Fruit fly (Drosophila melanogaster) whole organism, embryonic: ENCODE measurements around the gene CG43075.

ENCODE experiments used
- Aef1 ChIP-seq: fragments of 200-800 bp; sonication (Bioruptor generic); IDR thresholded peaks from 3 replicates; pipeline ENCODE4 v1.3.6; 2022; ENCODE audit warnings: missing biosample characterization, missing genetic modification characterization
- Atf6 ChIP-seq: fragments of 200-800 bp; sonication (Bioruptor generic); IDR thresholded peaks from 2 replicates; pipeline ENCODE4 v1.3.6; 2022; ENCODE audit warnings: missing biosample characterization, missing genetic modification characterization
- Bdp1 ChIP-seq: fragments of 200-800 bp; sonication (Bioruptor generic); optimal IDR thresholded peaks from 3 replicates; lab custom pipeline; 2016; ENCODE audit warnings: missing biosample characterization, missing genetic modification characterization
- Blimp-1 ChIP-seq: fragments of 200-800 bp; sonication (Bioruptor generic); optimal IDR thresholded peaks from 3 replicates; lab custom pipeline; 2018; ENCODE audit warnings: missing biosample characterization, missing genetic modification characterization, mild to moderate bottlenecking, moderate library complexity, missing genetic modification reagents
- CG11504 ChIP-seq: fragments of 200-800 bp; sonication (Bioruptor generic); optimal IDR thresholded peaks from 3 replicates; lab custom pipeline; 2019; ENCODE audit warnings: missing biosample characterization, mild to moderate bottlenecking, missing genetic modification characterization, moderate library complexity
- CG13123 ChIP-seq: fragments of 200-800 bp; sonication (Bioruptor generic); optimal IDR thresholded peaks from 2 replicates; lab custom pipeline; 2016; ENCODE audit warnings: missing biosample characterization, missing genetic modification characterization
- CG15601 ChIP-seq: fragments of 200-800 bp; sonication (Bioruptor generic); optimal IDR thresholded peaks from 3 replicates; lab custom pipeline; 2019; ENCODE audit warnings: missing biosample characterization, mild to moderate bottlenecking, missing genetic modification characterization, moderate library complexity
- CG1792 ChIP-seq: fragments of 200-800 bp; sonication (Bioruptor generic); optimal IDR thresholded peaks from 2 replicates; lab custom pipeline; 2016; ENCODE audit warnings: missing biosample characterization, missing genetic modification characterization
- CG2202 ChIP-seq: fragments of 200-800 bp; sonication (Bioruptor generic); optimal IDR thresholded peaks from 2 replicates; lab custom pipeline; 2018; ENCODE audit warnings: missing biosample characterization, mild to moderate bottlenecking, missing genetic modification characterization
- CG2712 ChIP-seq: fragments of 200-800 bp; optimal IDR thresholded peaks from 3 replicates; lab custom pipeline; 2019; ENCODE audit warnings: missing biosample characterization, mild to moderate bottlenecking, missing genetic modification characterization, moderate library complexity
- CG31365 ChIP-seq: fragments of 200-800 bp; sonication (Bioruptor generic); optimal IDR thresholded peaks from 2 replicates; lab custom pipeline; 2018; ENCODE audit warnings: missing biosample characterization, mild to moderate bottlenecking, missing genetic modification characterization
- CG3838 ChIP-seq: fragments of 200-800 bp; sonication (Bioruptor generic); optimal IDR thresholded peaks from 3 replicates; lab custom pipeline; 2016; ENCODE audit warnings: missing biosample characterization, missing genetic modification characterization
- CG4820 ChIP-seq: fragments of 200-800 bp; sonication (Bioruptor generic); optimal IDR thresholded peaks from 3 replicates; lab custom pipeline; 2016; ENCODE audit warnings: missing biosample characterization, missing genetic modification characterization
- CG7928 ChIP-seq: fragments of 200-800 bp; sonication (Bioruptor generic); optimal IDR thresholded peaks from 2 replicates; lab custom pipeline; 2017; ENCODE audit warnings: missing biosample characterization, mild to moderate bottlenecking, missing genetic modification characterization
- CG8281 ChIP-seq: fragments of 200-800 bp; sonication (Bioruptor generic); optimal IDR thresholded peaks from 2 replicates; lab custom pipeline; 2018; ENCODE audit warnings: missing biosample characterization, mild to moderate bottlenecking, missing genetic modification characterization, moderate library complexity
- CG9609 ChIP-seq: fragments of 200-800 bp; sonication (Bioruptor generic); optimal IDR thresholded peaks from 3 replicates; lab custom pipeline; 2016; ENCODE audit warnings: missing biosample characterization, missing genetic modification characterization
- D19B ChIP-seq: fragments of 200-800 bp; sonication (Bioruptor generic); optimal IDR thresholded peaks from 2 replicates; lab custom pipeline; 2017; ENCODE audit warnings: missing biosample characterization, mild to moderate bottlenecking, missing genetic modification characterization
- Ets97D ChIP-seq: fragments of 200-800 bp; sonication (Bioruptor generic); optimal IDR thresholded peaks from 3 replicates; lab custom pipeline; 2016; ENCODE audit warnings: missing biosample characterization, missing genetic modification characterization
- Hey ChIP-seq: fragments of 200-800 bp; sonication (Bioruptor generic); optimal IDR thresholded peaks from 3 replicates; lab custom pipeline; 2018; ENCODE audit warnings: missing biosample characterization, mild to moderate bottlenecking, missing genetic modification characterization
- HmgD ChIP-seq: fragments of 200-800 bp; sonication (Bioruptor generic); optimal IDR thresholded peaks from 3 replicates; lab custom pipeline; 2016; ENCODE audit warnings: missing biosample characterization, missing genetic modification characterization
- Hmr ChIP-seq: fragments of 200-800 bp; sonication (Bioruptor generic); optimal IDR thresholded peaks from 3 replicates; lab custom pipeline; 2017; ENCODE audit warnings: mild to moderate bottlenecking, missing biosample characterization, missing genetic modification reagents, missing genetic modification characterization
- MBD-R2 ChIP-seq: fragments of 200-800 bp; sonication (Bioruptor generic); IDR thresholded peaks from 2 replicates; pipeline ENCODE4 v1.3.6; 2022; ENCODE audit warnings: missing biosample characterization, missing genetic modification characterization
- NC2α ChIP-seq: fragments of 200-800 bp; sonication (Bioruptor generic); optimal IDR thresholded peaks from 2 replicates; lab custom pipeline; 2016; ENCODE audit warnings: missing biosample characterization, missing genetic modification characterization
- Nf-YA ChIP-seq: fragments of 200-800 bp; sonication (Bioruptor generic); IDR thresholded peaks from 2 replicates; pipeline ENCODE4 v1.3.6; 2022; ENCODE audit warnings: missing biosample characterization, missing genetic modification characterization
- Poxn ChIP-seq: fragments of 200-800 bp; sonication (Bioruptor generic); IDR thresholded peaks from 2 replicates; pipeline ENCODE4 v1.3.6; 2022; ENCODE audit warnings: missing biosample characterization, missing genetic modification characterization
- Rfx ChIP-seq: fragments of 200-800 bp; sonication (Bioruptor generic); IDR thresholded peaks from 2 replicates; pipeline ENCODE4 v1.3.6; 2022; ENCODE audit warnings: missing biosample characterization, missing genetic modification characterization
- Scr ChIP-seq: fragments of 200-800 bp; sonication (Bioruptor generic); IDR thresholded peaks from 2 replicates; pipeline ENCODE4 v1.3.6; 2022; ENCODE audit warnings: missing biosample characterization, missing genetic modification characterization; ENCODE audit not compliant: partially characterized antibody
- Sry-β ChIP-seq: fragments of 200-800 bp; sonication (Bioruptor generic); optimal IDR thresholded peaks from 2 replicates; lab custom pipeline; 2018; ENCODE audit warnings: missing biosample characterization, mild to moderate bottlenecking, missing genetic modification characterization, moderate library complexity
- ap ChIP-seq: fragments of 200-800 bp; sonication (Bioruptor generic); IDR thresholded peaks from 2 replicates; pipeline ENCODE4 v1.3.6; 2022; ENCODE audit warnings: missing biosample characterization, missing genetic modification characterization
- caup ChIP-seq: fragments of 200-800 bp; sonication (Bioruptor generic); optimal IDR thresholded peaks from 3 replicates; lab custom pipeline; 2017; ENCODE audit warnings: missing biosample characterization, mild to moderate bottlenecking, missing genetic modification characterization, moderate library complexity; ENCODE audit not compliant: severe bottlenecking
- corto ChIP-seq: fragments of 200-800 bp; sonication (Bioruptor generic); optimal IDR thresholded peaks from 2 replicates; lab custom pipeline; 2016; ENCODE audit warnings: missing biosample characterization, mild to moderate bottlenecking, missing genetic modification characterization, moderate library complexity
- croc ChIP-seq: fragments of 200-800 bp; sonication (Bioruptor generic); conservative IDR thresholded peaks from 3 replicates; pipeline ENCODE4 v1.3.6; 2022; ENCODE audit warnings: missing biosample characterization, missing genetic modification characterization
- crol ChIP-seq: fragments of 200-800 bp; sonication (Bioruptor generic); IDR thresholded peaks from 2 replicates; pipeline ENCODE4 v1.3.6; 2022; ENCODE audit warnings: missing biosample characterization, missing genetic modification characterization
- cwo ChIP-seq: fragments of 200-800 bp; sonication (Bioruptor generic); optimal IDR thresholded peaks from 3 replicates; lab custom pipeline; 2017; ENCODE audit warnings: missing biosample characterization, missing genetic modification characterization, mild to moderate bottlenecking, moderate library complexity, missing genetic modification reagents
- dan ChIP-seq: fragments of 200-800 bp; sonication (Bioruptor generic); IDR thresholded peaks from 2 replicates; pipeline ENCODE4 v1.3.6; 2022; ENCODE audit warnings: missing biosample characterization, missing genetic modification characterization
- dpn ChIP-seq, 2 experiments: fragments of 200-800 bp; sonication (Bioruptor generic); optimal IDR thresholded peaks; 3 replicates each; lab custom pipeline; 2016; ENCODE audit warnings: missing biosample characterization in 2 of 2, missing genetic modification characterization in 2 of 2
- exex ChIP-seq: fragments of 200-800 bp; sonication (Bioruptor generic); optimal IDR thresholded peaks from 4 replicates; lab custom pipeline; 2018; ENCODE audit warnings: missing biosample characterization, mild to moderate bottlenecking, missing genetic modification characterization, moderate library complexity
- gce ChIP-seq: fragments of 200-800 bp; sonication (Bioruptor generic); IDR thresholded peaks from 3 replicates; pipeline ENCODE4 v1.3.6; 2022; ENCODE audit warnings: missing biosample characterization, missing genetic modification characterization
- hb ChIP-seq: fragments of 200-800 bp; sonication (Bioruptor generic); IDR thresholded peaks from 3 replicates; pipeline ENCODE4 v1.3.6; 2022; ENCODE audit warnings: missing biosample characterization, missing genetic modification characterization; ENCODE audit not compliant: partially characterized antibody
- ind ChIP-seq: fragments of 200-800 bp; sonication (Bioruptor generic); optimal IDR thresholded peaks from 3 replicates; lab custom pipeline; 2016; ENCODE audit warnings: missing biosample characterization, missing genetic modification characterization
- lola ChIP-seq, 3 experiments: fragments of >200 bp in 2 of 3; fragments of 200-800 bp in 1 of 3; sonication (Bioruptor generic) in 1 of 3; optimal IDR thresholded peaks; 2 replicates each; lab custom pipeline; 2017 to 2019; ENCODE audit warnings: missing biosample characterization in 3 of 3, missing genetic modification characterization in 3 of 3, mild to moderate bottlenecking in 1 of 3, moderate library complexity in 1 of 3
- maf-S ChIP-seq: fragments of 200-800 bp; sonication (Bioruptor generic); optimal IDR thresholded peaks from 2 replicates; lab custom pipeline; 2016; ENCODE audit warnings: missing biosample characterization, missing genetic modification characterization
- mirr ChIP-seq: fragments of 200-800 bp; sonication (Bioruptor generic); optimal IDR thresholded peaks from 3 replicates; lab custom pipeline; 2018; ENCODE audit warnings: missing biosample characterization, mild to moderate bottlenecking, missing genetic modification characterization
- odd ChIP-seq: fragments of 200-800 bp; sonication (Bioruptor generic); optimal IDR thresholded peaks from 2 replicates; lab custom pipeline; 2017; ENCODE audit warnings: missing biosample characterization, mild to moderate bottlenecking, missing genetic modification characterization
- pnt ChIP-seq: fragments of 200-800 bp; sonication (Bioruptor generic); optimal IDR thresholded peaks from 3 replicates; lab custom pipeline; 2016; ENCODE audit warnings: missing biosample characterization, missing genetic modification characterization
- ro ChIP-seq: fragments of 200-800 bp; sonication (Bioruptor generic); IDR thresholded peaks from 2 replicates; pipeline ENCODE4 v1.3.6; 2022; ENCODE audit warnings: missing biosample characterization, missing genetic modification characterization
- row ChIP-seq: fragments of 200-800 bp; sonication (Bioruptor generic); IDR thresholded peaks from 3 replicates; pipeline ENCODE4 v1.3.6; 2022; ENCODE audit warnings: missing biosample characterization, missing genetic modification characterization
- sima ChIP-seq: fragments of 200-800 bp; sonication (Bioruptor generic); optimal IDR thresholded peaks from 2 replicates; lab custom pipeline; 2016; ENCODE audit warnings: missing biosample characterization, missing genetic modification characterization
- tna ChIP-seq: fragments of 200-800 bp; sonication (Bioruptor generic); IDR thresholded peaks from 2 replicates; pipeline ENCODE4 v1.3.6; 2022; ENCODE audit warnings: missing biosample characterization, missing genetic modification characterization; ENCODE audit not compliant: partially characterized antibody
- wor ChIP-seq: fragments of 200-800 bp; sonication (Bioruptor generic); IDR thresholded peaks from 2 replicates; pipeline ENCODE4 v1.3.6; 2022; ENCODE audit warnings: missing biosample characterization, missing genetic modification characterization
- zfh1 ChIP-seq: fragments of 200-800 bp; sonication (Bioruptor generic); IDR thresholded peaks from 3 replicates; pipeline ENCODE4 v1.3.6; 2022; ENCODE audit warnings: missing biosample characterization, missing genetic modification characterization

The CG43075 gene

DNA sequence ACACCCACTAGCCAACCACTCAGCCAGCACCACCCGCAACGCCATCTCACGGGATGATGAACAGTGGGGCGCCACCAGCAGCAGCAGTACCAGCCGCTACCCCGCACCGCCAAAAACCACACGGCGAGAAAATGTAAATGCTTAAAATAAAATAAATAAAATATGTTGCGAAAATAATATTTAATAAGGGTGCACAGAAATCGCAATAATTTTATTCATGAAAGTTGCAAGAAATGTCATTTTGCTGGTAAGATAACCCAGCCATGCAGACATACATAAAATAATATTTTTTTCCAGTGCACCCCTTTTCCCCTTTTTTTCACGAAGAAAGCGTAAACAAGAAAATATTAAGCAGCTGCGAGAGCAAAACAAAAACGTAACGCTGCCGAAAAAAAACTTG lies 4.9 kb downstream of the CG43075 start (continued):
- TF ChIP-seq Sry-β (GFP tag; lab: Kevin White, UChicago) = no peak
- TF ChIP-seq caup (GFP tag; lab: Kevin White, UChicago) = peak; percentile 76
- TF ChIP-seq ro (GFP tag; lab: Robert Waterston, UW) = no peak
- TF ChIP-seq D19B (GFP tag; lab: Kevin White, UChicago) = peak; percentile 41
- TF ChIP-seq NC2α (GFP tag; lab: Kevin White, UChicago) = no peak
- peak; percentile 32 for TF ChIP-seq CG8281
- TF ChIP-seq Scr (GFP tag; lab: Robert Waterston, UW) = no peak
- peak; percentile 74 for TF ChIP-seq Rfx (GFP tag; lab: Robert Waterston, UW)
- no peak for TF ChIP-seq dan
- no peak for TF ChIP-seq Bdp1 (GFP tag; lab: Kevin White, UChicago)
- TF ChIP-seq cwo = peak; percentile 75
- no peak for TF ChIP-seq corto (GFP tag; lab: Kevin White, UChicago)
- TF ChIP-seq crol = no peak
- no peak for TF ChIP-seq Poxn (GFP tag; lab: Robert Waterston, UW)
- peak; percentile 80 for TF ChIP-seq Atf6 (GFP tag; lab: Robert Waterston, UW)
- TF ChIP-seq CG4820 (GFP tag; lab: Kevin White, UChicago) = peak; percentile 38
- peak; percentile 18; the same call in 1 of the 2 replicates for TF ChIP-seq MBD-R2 (GFP tag; lab: Robert Waterston, UW)
- peak; percentile 29; the same call in 1 of the 3 replicates for TF ChIP-seq croc (GFP tag; lab: Robert Waterston, UW)
- no peak for TF ChIP-seq tna (GFP tag; lab: Robert Waterston, UW)
- peak; percentile 78 for TF ChIP-seq CG11504
- peak; percentile 21 for TF ChIP-seq odd
- peak in 1 of 2 experiments; percentile 52 for TF ChIP-seq dpn (GFP tag; optimal IDR thresholded peaks at IDR 0.05; lab: Kevin White, UChicago)
- no peak for TF ChIP-seq Nf-YA (GFP tag; lab: Robert Waterston, UW)
- TF ChIP-seq ap = peak; percentile 32; the same call in 1 of the 2 replicates
- peak; percentile 66 for TF ChIP-seq Blimp-1 (GFP tag; lab: Kevin White, UChicago)
- peak; percentile 42; the same call in 1 of the 2 replicates for TF ChIP-seq wor (GFP tag; lab: Robert Waterston, UW)
- no peak for TF ChIP-seq CG31365 (tag; lab: Kevin White, UChicago)
- no peak for TF ChIP-seq HmgD (GFP tag; lab: Kevin White, UChicago)
- no peak for TF ChIP-seq CG1792 (GFP tag; lab: Kevin White, UChicago)
- TF ChIP-seq zfh1 (GFP tag; lab: Robert Waterston, UW) = 0 out of 3 replicates have a peak, but pooled peaks have one; percentile 34
- TF ChIP-seq row (GFP tag; lab: Robert Waterston, UW) = peak; percentile 81
- TF ChIP-seq CG2202 (tag; lab: Kevin White, UChicago) = no peak
- no peak for TF ChIP-seq sima (GFP tag; lab: Kevin White, UChicago)
- TF ChIP-seq hb (GFP tag; lab: Robert Waterston, UW) = no peak
- TF ChIP-seq lola (GFP tag; optimal IDR thresholded peaks at IDR 0.05; lab: Kevin White, UChicago) = no peak
- no peak for TF ChIP-seq Hey (tag; lab: Kevin White, UChicago)
- peak; percentile 79 for TF ChIP-seq Hmr (GFP tag; lab: Kevin White, UChicago)
- no peak for TF ChIP-seq mirr (GFP tag; lab: Kevin White, UChicago)
- TF ChIP-seq CG3838 (GFP tag; lab: Kevin White, UChicago) = no peak
- TF ChIP-seq ind (GFP tag; lab: Kevin White, UChicago) = peak; percentile 66
- TF ChIP-seq pnt = no peak
- no peak for TF ChIP-seq CG13123 (GFP tag; lab: Kevin White, UChicago)
- TF ChIP-seq gce = no peak
- peak; percentile 4 for TF ChIP-seq Ets97D (GFP tag; lab: Kevin White, UChicago)
- no peak for TF ChIP-seq CG7928
- TF ChIP-seq CG15601 (tag; lab: Kevin White, UChicago) = peak; percentile 30
- TF ChIP-seq exex (tag; lab: Kevin White, UChicago) = peak; percentile 12
- no peak for TF ChIP-seq maf-S (GFP tag; lab: Kevin White, UChicago)
- peak; percentile 65 for TF ChIP-seq Aef1
- peak; percentile 7 for TF ChIP-seq CG9609
- peak; percentile 63 for TF ChIP-seq CG2712
